In the genomic region with DNA sequence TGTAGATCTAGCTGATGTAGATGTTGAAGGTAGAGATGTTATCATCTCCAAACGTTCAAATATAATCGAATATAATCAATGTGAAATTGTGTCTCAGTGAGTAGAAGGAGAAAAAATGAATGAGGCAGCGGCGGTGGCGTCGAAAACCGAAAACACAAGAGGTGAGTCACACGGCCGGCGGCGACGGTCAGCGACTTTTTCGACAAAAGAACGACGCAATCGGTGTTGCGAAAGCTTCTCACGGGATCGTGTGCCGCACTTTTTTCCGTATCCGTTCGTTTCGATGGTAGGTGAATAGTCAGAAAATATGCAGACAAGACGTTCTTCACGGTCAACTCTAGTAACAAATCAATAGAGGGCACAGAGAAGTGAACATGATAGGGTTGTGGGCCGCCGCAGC, we compare ENCODE assay signal across 2 worm cellular contexts.
TF ChIP-seq lines count a peak whose summit lies in the region.

TSS of gene rin-1 (minus strand) at position 101 of the 400 bp plus-strand sequence.

TF ChIP-seq in whole organism, L3 larva, 47 proteins besides CTCF, POLR2A, EP300 and RAD21:
- TF ChIP-seq elt-1 (tag; optimal IDR thresholded peaks at IDR 0.05; lab: Kevin White, UChicago) (peak; percentile 63), pqm-1 (tag; optimal IDR thresholded peaks at IDR 0.05; lab: Kevin White, UChicago) (no peak)

TF ChIP-seq in whole organism, L4 larva, 104 proteins besides CTCF, POLR2A, EP300 and RAD21:
- TF ChIP-seq pha-4 (GFP tag; IDR thresholded peaks at IDR 0.05; lab: Robert Waterston, UW) (no peak), pha-4 (tag; optimal IDR thresholded peaks at IDR 0.05; lab: Kevin White, UChicago) (no peak), nhr-102 (tag; optimal IDR thresholded peaks at IDR 0.05; lab: Kevin White, UChicago) (no peak), zip-2 (tag; optimal IDR thresholded peaks at IDR 0.05; lab: Kevin White, UChicago) (no peak), hlh-30 (tag; optimal IDR thresholded peaks at IDR 0.05; lab: Kevin White, UChicago; ENCODE audit: insufficient read depth) (peak; percentile 44)
